Worm (Caenorhabditis elegans): ENCODE measurements around the gene ZK632.12.

The ZK632.12 gene

ce11 chrIII:9848083-9848482 lies 17.5 kb downstream of the ZK632.12 start, which contains the start of gene mrpl-36:
Gene mrpl-36 (minus strand): TSS chrIII:9848116.
- TF ChIP-seq unc-98 (GFP tag; IDR thresholded peaks at IDR 0.05) (no peak), hlh-4 (tag; optimal IDR thresholded peaks at IDR 0.05) (no peak), swsn-7 (tag; optimal IDR thresholded peaks at IDR 0.05) (peak; percentile 4), nhr-19 (GFP tag; conservative IDR thresholded peaks at IDR 0.05) (no peak), ceh-82 (tag; optimal IDR thresholded peaks at IDR 0.05) (peak in 1 of 3 experiments; percentile 36), nhr-71 (tag; optimal IDR thresholded peaks at IDR 0.05) (peak; percentile 46), nhr-11 (tag; optimal IDR thresholded peaks at IDR 0.05) (no peak), dsc-1 (tag; optimal IDR thresholded peaks at IDR 0.05) (no peak), pqm-1 (tag; optimal IDR thresholded peaks at IDR 0.05) (no peak), F16B12.6 (tag; optimal IDR thresholded peaks at IDR 0.05) (peak; percentile 33), efl-1 (optimal IDR thresholded peaks at IDR 0.05) (peak; percentile 52 to 67), efl-1 (GFP tag; optimal IDR thresholded peaks at IDR 0.05 in 1 of 2) (peak; percentile 45 to 94), ama-1 (optimal IDR thresholded peaks at IDR 0.05) (no peak), mef-2 (tag; optimal IDR thresholded peaks at IDR 0.05) (no peak), snu-23 (GFP tag; optimal IDR thresholded peaks at IDR 0.05) (peak; percentile 54), unc-86 (tag; optimal IDR thresholded peaks at IDR 0.05) (no peak), elt-2 (tag; optimal IDR thresholded peaks at IDR 0.05) (no peak), lin-15B (tag; optimal IDR thresholded peaks at IDR 0.05) (peak; percentile 9), pag-3 (tag; optimal IDR thresholded peaks at IDR 0.05; ENCODE audit: borderline replicate concordance, insufficient read depth) (no peak), efl-3 (GFP tag; optimal IDR thresholded peaks at IDR 0.05) (no peak), nhr-47 (tag; optimal IDR thresholded peaks at IDR 0.05) (peak; percentile 17), fkh-4 (tag; optimal IDR thresholded peaks at IDR 0.05; ENCODE audit: borderline replicate concordance) (no peak), unc-30 (tag; optimal IDR thresholded peaks at IDR 0.05) (no peak), lin-35 (GFP tag; optimal IDR thresholded peaks at IDR 0.05) (peak; percentile 52 to 61), pax-3 (tag; optimal IDR thresholded peaks at IDR 0.05) (no peak), ets-5 (GFP tag; IDR thresholded peaks at IDR 0.05) (no peak), nhr-20 (tag; optimal IDR thresholded peaks at IDR 0.05) (peak; percentile 30), mep-1 (tag; optimal IDR thresholded peaks at IDR 0.05) (peak; percentile 38), dpl-1 (GFP tag; optimal IDR thresholded peaks at IDR 0.05) (peak; percentile 33 to 64 (median 39)), unc-130 (tag; optimal IDR thresholded peaks at IDR 0.05) (no peak), lsy-2 (tag; optimal IDR thresholded peaks at IDR 0.05) (peak; percentile 50 to 61), ztf-11 (tag; optimal IDR thresholded peaks at IDR 0.05) (no peak), mdl-1 (tag; optimal IDR thresholded peaks at IDR 0.05) (peak in 1 of 2 experiments; percentile 5), rnt-1 (tag; optimal IDR thresholded peaks at IDR 0.05) (peak; percentile 36), fos-1 (tag; optimal IDR thresholded peaks at IDR 0.05) (no peak), C16A3.4 (tag; optimal IDR thresholded peaks at IDR 0.05) (peak; percentile 30), sox-4 (tag; optimal IDR thresholded peaks at IDR 0.05) (no peak), nhr-85 (tag) (no peak), fkh-10 (GFP tag; optimal IDR thresholded peaks at IDR 0.05) (no peak), zip-4 (GFP tag; optimal IDR thresholded peaks at IDR 0.05) (no peak), skn-1 (tag; optimal IDR thresholded peaks at IDR 0.05) (peak; percentile 40), vab-15 (tag; optimal IDR thresholded peaks at IDR 0.05) (no peak), alr-1 (tag; optimal IDR thresholded peaks at IDR 0.05; ENCODE audit: borderline replicate concordance) (no peak)

ce11 chrIII:9848603-9849002 lies 18.0 kb downstream of the ZK632.12 start:
- TF ChIP-seq lin-35 (GFP tag; optimal IDR thresholded peaks at IDR 0.05) (peak in 1 of 2 experiments; percentile 26), hlh-4 (tag; optimal IDR thresholded peaks at IDR 0.05) (no peak), mep-1 (tag; optimal IDR thresholded peaks at IDR 0.05) (no peak), pax-3 (tag; optimal IDR thresholded peaks at IDR 0.05) (no peak), isw-1 (GFP tag; IDR thresholded peaks at IDR 0.05) (no peak), nhr-76 (tag; optimal IDR thresholded peaks at IDR 0.05) (no peak), ama-1 (optimal IDR thresholded peaks at IDR 0.05) (no peak), rnt-1 (tag; optimal IDR thresholded peaks at IDR 0.05) (peak; percentile 13), egl-27 (tag; optimal IDR thresholded peaks at IDR 0.05) (no peak), skn-1 (tag; optimal IDR thresholded peaks at IDR 0.05) (no peak), efl-1 (optimal IDR thresholded peaks at IDR 0.05) (peak; percentile 72 to 89), efl-1 (GFP tag; optimal IDR thresholded peaks at IDR 0.05 in 1 of 2) (peak; percentile 64 to 95), ceh-63 (GFP tag; optimal IDR thresholded peaks at IDR 0.05) (no peak), hpl-2 (GFP tag; optimal IDR thresholded peaks at IDR 0.05) (no peak), snpc-4 (tag; optimal IDR thresholded peaks at IDR 0.05) (no peak), dpl-1 (GFP tag; optimal IDR thresholded peaks at IDR 0.05) (peak; percentile 49 to 69 (median 56)), vab-15 (tag; optimal IDR thresholded peaks at IDR 0.05) (no peak), nhr-71 (tag; optimal IDR thresholded peaks at IDR 0.05) (no peak), grh-1 (GFP tag; IDR thresholded peaks at IDR 0.05) (0 out of 2 replicates have a peak, but pooled peaks have one; percentile 10), jun-1 (tag; optimal IDR thresholded peaks at IDR 0.05) (no peak), egl-13 (tag; optimal IDR thresholded peaks at IDR 0.05) (no peak)

Data from whole organism, L1 larva.